Worm (Caenorhabditis elegans) whole organism, early embryonic: Measurements from ENCODE around the gene ctsa-1.2.

ENCODE experiments used
- B0310.2 ChIP-seq: sonication (generic microtip); optimal IDR thresholded peaks from 2 replicates; lab custom pipeline; 2016; ENCODE audit warnings: mild to moderate bottlenecking, missing genetic modification characterization, missing compliant biosample characterization
- F13C5.2 ChIP-seq: sonication (generic microtip); optimal IDR thresholded peaks from 2 replicates; lab custom pipeline; 2017; ENCODE audit warnings: mild to moderate bottlenecking, missing genetic modification characterization, inconsistent platforms, missing compliant biosample characterization
- aly-1 ChIP-seq: sonication (generic microtip); optimal IDR thresholded peaks from 2 replicates; lab custom pipeline; 2016; ENCODE audit warnings: missing genetic modification characterization, missing compliant biosample characterization
- ama-1 ChIP-seq: fragments of 150-350 bp; optimal IDR thresholded peaks from 2 replicates; lab custom pipeline; 2014
- ceh-13 ChIP-seq: fragments of 200-800 bp; sonication (Bioruptor generic); optimal IDR thresholded peaks from 2 replicates; lab custom pipeline; 2018; ENCODE audit warnings: mild to moderate bottlenecking, missing genetic modification characterization, missing compliant biosample characterization
- ceh-36 ChIP-seq: sonication (generic microtip); optimal IDR thresholded peaks from 2 replicates; lab custom pipeline; 2016; ENCODE audit warnings: missing genetic modification characterization, inconsistent platforms, missing compliant biosample characterization
- ets-7 ChIP-seq: sonication (generic microtip); optimal IDR thresholded peaks from 2 replicates; lab custom pipeline; 2016; ENCODE audit warnings: missing genotype, missing genetic modification characterization, missing compliant biosample characterization
- flt-1 ChIP-seq: fragments of 200-800 bp; sonication (Bioruptor generic); IDR thresholded peaks from 2 replicates; pipeline ENCODE4 v1.3.6; 2022; ENCODE audit warnings: missing genetic modification characterization, missing compliant biosample characterization
- hmbx-1 ChIP-seq: sonication (generic microtip); optimal IDR thresholded peaks from 2 replicates; lab custom pipeline; 2016; ENCODE audit warnings: mild to moderate bottlenecking, missing genetic modification characterization, missing compliant biosample characterization
- hmg-4 ChIP-seq: fragments of 200-800 bp; sonication (Bioruptor generic); optimal IDR thresholded peaks from 2 replicates; lab custom pipeline; 2018; ENCODE audit warnings: mild to moderate bottlenecking, missing genetic modification characterization, missing compliant biosample characterization
- hnd-1 ChIP-seq: sonication (generic microtip); optimal IDR thresholded peaks from 2 replicates; lab custom pipeline; 2016; ENCODE audit warnings: missing genetic modification characterization, missing compliant biosample characterization
- pes-1 ChIP-seq: fragments of 200-800 bp; sonication (Bioruptor generic); IDR thresholded peaks from 2 replicates; pipeline ENCODE4 v1.3.6; 2022; ENCODE audit warnings: missing genetic modification reagents, missing genetic modification characterization, missing compliant biosample characterization
- scrt-1 ChIP-seq: fragments of 200-800 bp; sonication (Bioruptor generic); IDR thresholded peaks from 2 replicates; pipeline ENCODE4 v1.3.6; 2022; ENCODE audit warnings: missing genetic modification characterization, missing compliant biosample characterization
- sea-1 ChIP-seq: fragments of 200-800 bp; sonication (Bioruptor generic); conservative IDR thresholded peaks from 2 replicates; pipeline ENCODE4 v1.3.6; 2022; ENCODE audit warnings: missing genetic modification characterization, missing compliant biosample characterization
- tbx-11 ChIP-seq: fragments of 200-800 bp; sonication (Bioruptor generic); IDR thresholded peaks from 2 replicates; pipeline ENCODE4 v1.3.6; 2022; ENCODE audit warnings: missing genetic modification characterization, missing compliant biosample characterization
- tbx-37 ChIP-seq: fragments of 200-800 bp; sonication (Bioruptor generic); conservative IDR thresholded peaks from 2 replicates; pipeline ENCODE4 v1.3.6; 2022; ENCODE audit warnings: missing genetic modification reagents, missing genetic modification characterization, missing compliant biosample characterization
- tra-4 ChIP-seq: sonication (generic microtip); optimal IDR thresholded peaks from 2 replicates; lab custom pipeline; 2017; ENCODE audit warnings: missing genetic modification characterization, missing compliant biosample characterization

The ctsa-1.2 gene

ce11 chrII:11729757-11730535 is 9.2 kb upstream of the ctsa-1.2 start:
- TF ChIP-seq scrt-1 (GFP tag; lab: Robert Waterston, UW) (no peak), tbx-37 (GFP tag; lab: Robert Waterston, UW) (no peak), pes-1 (no peak), ama-1 (no peak), ets-7 (tag; lab: Kevin White, UChicago) (no peak), hmbx-1 (tag; lab: Kevin White, UChicago) (no peak), ceh-36 (tag; lab: Kevin White, UChicago) (no peak), hmg-4 (no peak), B0310.2 (tag; lab: Kevin White, UChicago) (no peak), hnd-1 (tag; lab: Kevin White, UChicago) (no peak), ceh-13 (GFP tag; lab: Kevin White, UChicago) (no peak), flt-1 (GFP tag; lab: Robert Waterston, UW) (no peak), F13C5.2 (tag; lab: Kevin White, UChicago) (no peak), aly-1 (tag; lab: Kevin White, UChicago) (no peak)

- TF ChIP-seq tbx-37 (GFP tag; lab: Robert Waterston, UW) (no peak), hnd-1 (tag; lab: Kevin White, UChicago) (no peak), B0310.2 (tag; lab: Kevin White, UChicago) (no peak), tbx-11 (no peak), ama-1 (no peak), flt-1 (GFP tag; lab: Robert Waterston, UW) (no peak), scrt-1 (GFP tag; lab: Robert Waterston, UW) (no peak), tra-4 (no peak), aly-1 (tag; lab: Kevin White, UChicago) (no peak), sea-1 (GFP tag; lab: Robert Waterston, UW) (no peak), F13C5.2 (tag; lab: Kevin White, UChicago) (no peak), ceh-13 (GFP tag; lab: Kevin White, UChicago) (no peak), ets-7 (tag; lab: Kevin White, UChicago) (no peak), hmg-4 (no peak), ceh-36 (tag; lab: Kevin White, UChicago) (no peak), hmbx-1 (tag; lab: Kevin White, UChicago) (no peak)
Observed at ce11 chrII:11731174-11731724, 7.9 kb upstream of the ctsa-1.2 start.

ce11 chrII:11732513-11732912 is 6.6 kb upstream of the ctsa-1.2 start, which contains the start of gene F13D12.8:
Gene F13D12.8, minus strand, starts transcription at chrII:11732594.
- TF ChIP-seq B0310.2 (tag; lab: Kevin White, UChicago) (no peak), sea-1 (GFP tag; lab: Robert Waterston, UW) (no peak), tra-4 (no peak), tbx-11 (no peak), aly-1 (tag; lab: Kevin White, UChicago) (no peak), ama-1 (no peak), pes-1 (no peak), ceh-13 (GFP tag; lab: Kevin White, UChicago) (no peak), hnd-1 (tag; lab: Kevin White, UChicago) (no peak), F13C5.2 (tag; lab: Kevin White, UChicago) (no peak)

- no peak for TF ChIP-seq tbx-37 (GFP tag; lab: Robert Waterston, UW)
- TF ChIP-seq ceh-13 (GFP tag; lab: Kevin White, UChicago), result no peak
- TF ChIP-seq hmbx-1 (tag; lab: Kevin White, UChicago), result no peak
- TF ChIP-seq B0310.2 (tag; lab: Kevin White, UChicago), result no peak
- no peak for TF ChIP-seq aly-1 (tag; lab: Kevin White, UChicago)
- TF ChIP-seq F13C5.2 (tag; lab: Kevin White, UChicago), result no peak
- TF ChIP-seq ama-1, result no peak
- TF ChIP-seq tbx-11, result no peak
- TF ChIP-seq ets-7 (tag; lab: Kevin White, UChicago), result no peak
- TF ChIP-seq pes-1, result no peak
- TF ChIP-seq tra-4, result no peak
- TF ChIP-seq ceh-36 (tag; lab: Kevin White, UChicago), result no peak
- no peak for TF ChIP-seq scrt-1 (GFP tag; lab: Robert Waterston, UW)
- TF ChIP-seq hmg-4, result no peak
- no peak for TF ChIP-seq sea-1 (GFP tag; lab: Robert Waterston, UW)
- no peak for TF ChIP-seq flt-1 (GFP tag; lab: Robert Waterston, UW)
- no peak for TF ChIP-seq hnd-1 (tag; lab: Kevin White, UChicago)
Observed at ce11 chrII:11733850-11734249, 5.3 kb upstream of the ctsa-1.2 start.

ce11 chrII:11737347-11737746 is 1.8 kb upstream of the ctsa-1.2 start:
- no peak for TF ChIP-seq ceh-13 (GFP tag; lab: Kevin White, UChicago)
- no peak for TF ChIP-seq B0310.2 (tag; lab: Kevin White, UChicago)
- TF ChIP-seq pes-1, result no peak
- TF ChIP-seq ets-7 (tag; lab: Kevin White, UChicago), result no peak
- TF ChIP-seq tbx-37 (GFP tag; lab: Robert Waterston, UW), result no peak
- no peak for TF ChIP-seq ceh-36 (tag; lab: Kevin White, UChicago)
- no peak for TF ChIP-seq ama-1
- no peak for TF ChIP-seq hnd-1 (tag; lab: Kevin White, UChicago)
- no peak for TF ChIP-seq scrt-1 (GFP tag; lab: Robert Waterston, UW)
- TF ChIP-seq flt-1 (GFP tag; lab: Robert Waterston, UW), result no peak
- no peak for TF ChIP-seq hmg-4

ce11 chrII:11742320-11742719 is 3.2 kb downstream of the ctsa-1.2 start:
- no peak for TF ChIP-seq hmbx-1 (tag; lab: Kevin White, UChicago)
- no peak for TF ChIP-seq ceh-13 (GFP tag; lab: Kevin White, UChicago)
- no peak for TF ChIP-seq ets-7 (tag; lab: Kevin White, UChicago)
- TF ChIP-seq ceh-36 (tag; lab: Kevin White, UChicago), result no peak
- no peak for TF ChIP-seq ama-1
- TF ChIP-seq hnd-1 (tag; lab: Kevin White, UChicago), result no peak
- TF ChIP-seq B0310.2 (tag; lab: Kevin White, UChicago), result no peak
- no peak for TF ChIP-seq sea-1 (GFP tag; lab: Robert Waterston, UW)
- no peak for TF ChIP-seq F13C5.2 (tag; lab: Kevin White, UChicago)
- TF ChIP-seq aly-1 (tag; lab: Kevin White, UChicago), result no peak
- TF ChIP-seq pes-1, result no peak
- no peak for TF ChIP-seq scrt-1 (GFP tag; lab: Robert Waterston, UW)
- no peak for TF ChIP-seq flt-1 (GFP tag; lab: Robert Waterston, UW)
- TF ChIP-seq tbx-11, result no peak
- TF ChIP-seq tbx-37 (GFP tag; lab: Robert Waterston, UW), result no peak
- TF ChIP-seq hmg-4, result no peak
- no peak for TF ChIP-seq tra-4
